Worm (Caenorhabditis elegans): ENCODE results near the gene nhr-181.

nhr-181 gene

ce11 chrV:4106688-4107087, 11.8 kb downstream of the nhr-181 start:
- TF ChIP-seq nhr-25 (tag; optimal IDR thresholded peaks at IDR 0.05; ENCODE audit: borderline replicate concordance, insufficient read depth) (no peak), lim-7 (GFP tag; IDR thresholded peaks at IDR 0.05) (no peak), pqm-1 (tag; optimal IDR thresholded peaks at IDR 0.05) (no peak), Y48G9A.11 (GFP tag; IDR thresholded peaks at IDR 0.05) (no peak), lin-1 (GFP tag; IDR thresholded peaks at IDR 0.05) (no peak), ceh-28 (tag; optimal IDR thresholded peaks at IDR 0.05) (no peak), daf-19 (GFP tag; conservative IDR thresholded peaks at IDR 0.05) (no peak), set-16 (GFP tag; IDR thresholded peaks at IDR 0.05) (no peak), mxl-2 (GFP tag; conservative IDR thresholded peaks at IDR 0.05) (no peak), spr-1 (tag; optimal IDR thresholded peaks at IDR 0.05) (no peak), ama-1 (optimal IDR thresholded peaks at IDR 0.05) (no peak)

ce11 chrV:4109873-4110272, 15.0 kb downstream of the nhr-181 start, which contains the start of gene clc-18:
TSS of gene clc-18 (minus strand) at chrV:4109973.
- TF ChIP-seq hlh-11 (tag; optimal IDR thresholded peaks at IDR 0.05), result no peak
- TF ChIP-seq daf-8 (GFP tag; IDR thresholded peaks at IDR 0.05), result no peak
- peak in 1 of 2 experiments; percentile 7 for TF ChIP-seq unc-62 (GFP tag; optimal IDR thresholded peaks at IDR 0.05 in 1 of 2)
- no peak for TF ChIP-seq unc-62 (tag; optimal IDR thresholded peaks at IDR 0.05)

- TF ChIP-seq ces-1 (GFP tag; optimal IDR thresholded peaks at IDR 0.05) (no peak), dpl-1 (GFP tag; optimal IDR thresholded peaks at IDR 0.05) (no peak), skn-1 (tag; optimal IDR thresholded peaks at IDR 0.05) (no peak)
These were observed 17.7 kb downstream of the nhr-181 start, which contains the start of gene srw-134 for ce11 chrV:4112516-4112915. TSS of gene srw-134 (minus strand) at chrV:4112616.

- TF ChIP-seq hlh-30 (tag; optimal IDR thresholded peaks at IDR 0.05; ENCODE audit: insufficient read depth) (no peak), nhr-6 (tag; optimal IDR thresholded peaks at IDR 0.05) (no peak), Y5F2A.4 (GFP tag; optimal IDR thresholded peaks at IDR 0.05) (no peak), dmd-6 (GFP tag; IDR thresholded peaks at IDR 0.05) (no peak), ctbp-1 (GFP tag; IDR thresholded peaks at IDR 0.05) (no peak), rbr-2 (tag; optimal IDR thresholded peaks at IDR 0.05) (no peak), mdt-29 (GFP tag; IDR thresholded peaks at IDR 0.05) (no peak), attf-4 (tag; optimal IDR thresholded peaks at IDR 0.05) (no peak), unc-39 (tag; optimal IDR thresholded peaks at IDR 0.05) (no peak)
These were observed 19.8 kb downstream of the nhr-181 start, which contains the start of gene srw-133 for ce11 chrV:4114627-4115026. TSS of gene srw-133 (minus strand) at chrV:4114727.

ce11 chrV:4116071-4116470, 21.2 kb downstream of the nhr-181 start, which contains the start of gene T05B4.8:
TSS of gene T05B4.8 (minus strand) at chrV:4116171.
- TF ChIP-seq jun-1 (tag; optimal IDR thresholded peaks at IDR 0.05) (no peak), Y105C5A.15 (GFP tag; IDR thresholded peaks at IDR 0.05) (no peak), mxl-2 (GFP tag; conservative IDR thresholded peaks at IDR 0.05) (no peak), aha-1 (tag) (peak; percentile 7)

- TF ChIP-seq aha-1 (tag), result no peak
- TF ChIP-seq F26F4.8 (GFP tag; conservative IDR thresholded peaks at IDR 0.05), result no peak
- no peak for TF ChIP-seq dmd-8 (GFP tag; IDR thresholded peaks at IDR 0.05)
- no peak for TF ChIP-seq nhr-48 (tag; optimal IDR thresholded peaks at IDR 0.05)
- TF ChIP-seq lin-15B (tag; optimal IDR thresholded peaks at IDR 0.05), result no peak
- no peak for TF ChIP-seq mxl-2 (GFP tag; conservative IDR thresholded peaks at IDR 0.05)
- TF ChIP-seq nhr-111 (GFP tag; optimal IDR thresholded peaks at IDR 0.05), result no peak
- no peak for TF ChIP-seq daf-19 (GFP tag; conservative IDR thresholded peaks at IDR 0.05)
- TF ChIP-seq Y48G9A.11 (GFP tag; IDR thresholded peaks at IDR 0.05), result no peak
- no peak for TF ChIP-seq nhr-102 (tag; optimal IDR thresholded peaks at IDR 0.05)
- no peak for TF ChIP-seq fkh-10 (GFP tag; optimal IDR thresholded peaks at IDR 0.05)
- TF ChIP-seq lin-38 (GFP tag; IDR thresholded peaks at IDR 0.05), result no peak
These were observed 23.5 kb downstream of the nhr-181 start, which contains the start of gene T05B4.9 for ce11 chrV:4118332-4118731. TSS of gene T05B4.9 (minus strand) at chrV:4118432.

All from whole organism, L4 larva.